Fruit fly (Drosophila melanogaster): Measurements from ENCODE around the gene gzl.
A peak's percentile ranks its signal among the peaks of the same experiment; 100 is the strongest.

The gzl gene

DNA sequence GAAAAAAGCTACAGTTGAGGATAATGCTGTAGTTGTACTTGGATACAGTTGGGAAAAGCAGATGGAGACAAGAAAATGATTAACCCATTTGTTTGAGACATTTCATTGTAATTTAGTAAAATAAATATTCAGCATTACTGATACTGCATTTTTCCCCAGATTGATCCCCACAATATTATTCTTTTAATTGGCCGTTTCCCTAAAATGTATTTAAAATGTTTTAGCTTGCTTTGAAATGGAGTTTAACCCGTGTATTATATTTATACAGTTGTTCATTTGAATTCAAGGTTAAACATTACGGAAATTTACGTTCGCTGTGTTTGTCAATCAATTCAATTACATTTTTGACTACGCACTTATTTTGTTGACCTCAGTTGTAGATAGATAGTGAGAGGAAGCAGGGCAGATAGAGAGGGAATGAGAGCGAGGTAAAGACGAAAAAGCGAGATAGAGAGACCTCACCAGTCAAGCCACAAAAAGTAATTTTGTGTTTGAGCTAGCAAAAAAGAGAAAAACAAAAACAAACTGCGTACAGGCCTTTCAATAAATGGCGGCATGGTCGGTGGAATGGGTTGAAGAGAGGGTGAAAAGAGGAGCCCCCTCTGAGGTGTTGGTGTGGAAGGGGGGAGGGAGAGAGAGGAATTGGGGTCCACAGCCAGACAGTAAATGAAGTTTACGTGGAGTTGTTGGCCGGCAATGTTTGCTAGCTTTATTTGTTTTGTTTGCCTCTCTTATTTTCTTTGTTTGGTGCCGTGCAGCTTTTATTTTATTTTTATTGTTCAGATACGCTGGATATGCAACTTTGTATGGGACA, 27.9 kb downstream of the gzl start (continued):
- peak; percentile 57 for TF ChIP-seq CG3847 (GFP tag; IDR thresholded peaks at IDR 0.05)
- 0 out of 3 replicates have a peak, but pooled peaks have one; percentile 74 for TF ChIP-seq CG3726 (GFP tag; IDR thresholded peaks at IDR 0.05)
- TF ChIP-seq cato (GFP tag; optimal IDR thresholded peaks at IDR 0.05; ENCODE audit: borderline replicate concordance) = peak; percentile 79
- TF ChIP-seq Hey (tag; optimal IDR thresholded peaks at IDR 0.05) = peak; percentile 27
- TF ChIP-seq chif (GFP tag; optimal IDR thresholded peaks at IDR 0.05) = peak; percentile 78 to 83
- peak; percentile 89 for TF ChIP-seq CG10979 (tag; optimal IDR thresholded peaks at IDR 0.05)
- no peak for TF ChIP-seq CG13123 (GFP tag; optimal IDR thresholded peaks at IDR 0.05)
- peak; percentile 60 for TF ChIP-seq CG5245 (GFP tag; optimal IDR thresholded peaks at IDR 0.05)
- TF ChIP-seq CG33557 (GFP tag; optimal IDR thresholded peaks at IDR 0.05) = peak; percentile 68
- peak; percentile 45 for TF ChIP-seq E2f2 (GFP tag; IDR thresholded peaks at IDR 0.05)
- TF ChIP-seq CG4282 (GFP tag; optimal IDR thresholded peaks at IDR 0.05) = no peak
- peak; percentile 91 for TF ChIP-seq CG10147 (GFP tag; optimal IDR thresholded peaks at IDR 0.05)
- TF ChIP-seq CG16815 (GFP tag; optimal IDR thresholded peaks at IDR 0.05) = peak; percentile 76
- TF ChIP-seq Lpt (GFP tag; optimal IDR thresholded peaks at IDR 0.05) = no peak
- TF ChIP-seq Trl (optimal IDR thresholded peaks at IDR 0.05) = peak; percentile 69 to 87
- peak; percentile 44 for TF ChIP-seq Trl (GFP tag; optimal IDR thresholded peaks at IDR 0.05)
- TF ChIP-seq nau (GFP tag; optimal IDR thresholded peaks at IDR 0.05) = peak; percentile 89
- TF ChIP-seq cwo (GFP tag; optimal IDR thresholded peaks at IDR 0.05) = peak; percentile 88
- TF ChIP-seq chm (GFP tag; IDR thresholded peaks at IDR 0.05) = peak; percentile 55
- TF ChIP-seq ab (GFP tag; optimal IDR thresholded peaks at IDR 0.05) = no peak
- peak; percentile 72 for TF ChIP-seq CG12299 (tag; optimal IDR thresholded peaks at IDR 0.05)
- peak; percentile 73 for TF ChIP-seq btn (GFP tag; optimal IDR thresholded peaks at IDR 0.05)
- peak in 1 of 3 experiments; percentile 58 for TF ChIP-seq Stat92E (GFP tag; optimal IDR thresholded peaks at IDR 0.05)
- peak; percentile 66; the same call in 1 of the 3 replicates for TF ChIP-seq Mrtf (GFP tag; IDR thresholded peaks at IDR 0.05)
- peak; percentile 96 for TF ChIP-seq CoRest (tag; optimal IDR thresholded peaks at IDR 0.05)
- peak; percentile 92 for TF ChIP-seq nom (GFP tag; optimal IDR thresholded peaks at IDR 0.05)
- TF ChIP-seq CG1529 (GFP tag; optimal IDR thresholded peaks at IDR 0.05) = peak; percentile 84
- TF ChIP-seq CG1832 (GFP tag; optimal IDR thresholded peaks at IDR 0.05) = no peak
- no peak for TF ChIP-seq hbn (GFP tag; IDR thresholded peaks at IDR 0.05; ENCODE audit: partially characterized antibody)
- TF ChIP-seq CG31388 (GFP tag; optimal IDR thresholded peaks at IDR 0.05) = peak; percentile 72
- peak; percentile 96 for TF ChIP-seq CG2678 (tag; optimal IDR thresholded peaks at IDR 0.05)
- TF ChIP-seq z (GFP tag; IDR thresholded peaks at IDR 0.05) = no peak
- TF ChIP-seq CG2129 (GFP tag; IDR thresholded peaks at IDR 0.05; ENCODE audit: partially characterized antibody) = no peak
- peak; percentile 65 for TF ChIP-seq ATbp (GFP tag; optimal IDR thresholded peaks at IDR 0.05)
- TF ChIP-seq crc (GFP tag; optimal IDR thresholded peaks at IDR 0.05) = peak; percentile 74
- no peak for TF ChIP-seq CG43689 (GFP tag; IDR thresholded peaks at IDR 0.05)
- TF ChIP-seq CG42726 (GFP tag; IDR thresholded peaks at IDR 0.05; ENCODE audit: partially characterized antibody) = no peak
- TF ChIP-seq CG2120 (GFP tag; optimal IDR thresholded peaks at IDR 0.05) = peak; percentile 92
- TF ChIP-seq D (optimal IDR thresholded peaks at IDR 0.05) = no peak
- peak; percentile 86 for TF ChIP-seq D (GFP tag; optimal IDR thresholded peaks at IDR 0.05)
- TF ChIP-seq CG4328 (GFP tag; optimal IDR thresholded peaks at IDR 0.05) = peak; percentile 72
- TF ChIP-seq psq (GFP tag; optimal IDR thresholded peaks at IDR 0.05) = peak; percentile 51
- peak; percentile 82 for TF ChIP-seq ewg (GFP tag; optimal IDR thresholded peaks at IDR 0.05)
- TF ChIP-seq CG3838 (GFP tag; optimal IDR thresholded peaks at IDR 0.05) = peak; percentile 75
- peak; percentile 88 for TF ChIP-seq CG12219 (GFP tag; optimal IDR thresholded peaks at IDR 0.05)
- TF ChIP-seq CG2712 (tag; optimal IDR thresholded peaks at IDR 0.05) = peak; percentile 90
- no peak for TF ChIP-seq HLH4C (GFP tag; IDR thresholded peaks at IDR 0.05; ENCODE audit: partially characterized antibody)
- peak; percentile 21; the same call in 1 of the 3 replicates for TF ChIP-seq ase (GFP tag; IDR thresholded peaks at IDR 0.05)
- no peak for TF ChIP-seq luna (GFP tag; optimal IDR thresholded peaks at IDR 0.05)
